Fruit fly (Drosophila melanogaster) whole organism: ENCODE measurements around the gene CG43232.

ENCODE experiments used
- CG8478 ChIP-seq: fragments of >200 bp; optimal IDR thresholded peaks from 2 replicates; lab custom pipeline; 2018; ENCODE audit warnings: inconsistent platforms
- psq ChIP-seq: fragments of >200 bp; optimal IDR thresholded peaks from 2 replicates; lab custom pipeline; 2017

DNA sequence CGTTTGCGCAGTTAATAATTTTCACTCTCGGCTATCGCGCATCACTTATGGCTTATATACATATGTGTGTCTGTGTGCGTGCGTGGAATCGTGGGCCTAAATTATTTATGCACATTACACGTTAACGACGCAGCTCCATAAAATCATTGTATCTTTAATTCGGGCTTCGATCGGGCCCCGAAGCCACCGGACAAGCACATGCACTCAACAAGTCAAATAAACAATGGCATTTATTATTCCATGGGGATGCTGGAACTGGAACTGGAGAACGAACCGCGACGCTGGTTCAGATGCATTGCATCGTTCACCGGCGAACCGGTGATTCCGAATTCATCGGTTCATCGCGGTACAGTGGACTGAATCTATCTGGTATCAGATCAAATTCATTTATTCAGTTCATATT, 16.6 kb downstream of the CG43232 start, which contains the start of gene ihog:
- TF ChIP-seq CG8478 (lab: Kevin White, UChicago) (no peak), psq (lab: Kevin White, UChicago) (no peak)
